Worm (Caenorhabditis elegans) whole organism, mixed stage, embryonic: Measurements from ENCODE around the gene F54B8.4.

Experiments used
- M03D4.4 ChIP-seq: sonication (generic microtip); optimal IDR thresholded peaks from 2 replicates; lab custom pipeline; 2017; ENCODE audit warnings: mild to moderate bottlenecking, missing genetic modification characterization, missing compliant biosample characterization
- blmp-1 ChIP-seq: fragments of 150-350 bp; optimal IDR thresholded peaks from 2 replicates; lab custom pipeline; 2014; ENCODE audit warnings: missing biosample characterization, missing genetic modification characterization
- lin-32 ChIP-seq: fragments of 200-800 bp; sonication (Bioruptor generic); optimal IDR thresholded peaks from 2 replicates; lab custom pipeline; 2018; ENCODE audit warnings: mild to moderate bottlenecking, missing genetic modification characterization, missing compliant biosample characterization
- lsy-2 ChIP-seq: fragments of 150-350 bp; optimal IDR thresholded peaks from 2 replicates; lab custom pipeline; 2014; ENCODE audit warnings: missing biosample characterization, missing genetic modification characterization
- mep-1 ChIP-seq: fragments of 150-350 bp; optimal IDR thresholded peaks from 2 replicates; lab custom pipeline; 2017; ENCODE audit warnings: missing biosample characterization, missing genetic modification reagents, missing genetic modification characterization, inconsistent platforms
- nhr-2 ChIP-seq: fragments of 150-350 bp; optimal IDR thresholded peaks from 2 replicates; lab custom pipeline; 2014; ENCODE audit warnings: missing biosample characterization, missing genetic modification characterization
- nhr-28 ChIP-seq: fragments of 150-350 bp; optimal IDR thresholded peaks from 2 replicates; lab custom pipeline; 2014; ENCODE audit warnings: missing biosample characterization, missing genetic modification characterization
- nhr-76 ChIP-seq: sonication (generic microtip); optimal IDR thresholded peaks from 2 replicates; lab custom pipeline; 2017; ENCODE audit warnings: missing biosample characterization, missing genetic modification characterization
- pha-4 ChIP-seq: fragments of 150-350 bp; optimal IDR thresholded peaks from 2 replicates; lab custom pipeline; 2018; ENCODE audit warnings: missing biosample characterization, missing genetic modification reagents, missing genetic modification characterization
- snpc-4 ChIP-seq: fragments of 150-350 bp; optimal IDR thresholded peaks from 2 replicates; lab custom pipeline; 2014; ENCODE audit warnings: missing biosample characterization, missing genetic modification characterization
- unc-39 ChIP-seq: fragments of 150-350 bp; optimal IDR thresholded peaks from 2 replicates; lab custom pipeline; 2014; ENCODE audit warnings: missing biosample characterization, missing genetic modification characterization
- unc-62 ChIP-seq: fragments of 150-350 bp; optimal IDR thresholded peaks from 2 replicates; lab custom pipeline; 2014; ENCODE audit warnings: missing biosample characterization, missing genetic modification reagents, missing genetic modification characterization
- ztf-11 ChIP-seq: fragments of 150-350 bp; optimal IDR thresholded peaks from 2 replicates; lab custom pipeline; 2014; ENCODE audit warnings: missing biosample characterization, missing genetic modification characterization

- no peak for TF ChIP-seq pha-4 (tag; lab: Kevin White, UChicago)
- no peak for TF ChIP-seq lin-32 (GFP tag; lab: Kevin White, UChicago)
- TF ChIP-seq nhr-76, result no peak
- TF ChIP-seq nhr-2, result no peak
- no peak for TF ChIP-seq unc-62 (GFP tag; lab: Kevin White, UChicago)
- no peak for TF ChIP-seq mep-1 (tag; lab: Kevin White, UChicago)
- no peak for TF ChIP-seq blmp-1 (tag; lab: Kevin White, UChicago)
- TF ChIP-seq unc-39 (tag; lab: Kevin White, UChicago), result no peak
- TF ChIP-seq nhr-28 (tag; lab: Kevin White, UChicago), result no peak
- TF ChIP-seq lsy-2 (tag; lab: Kevin White, UChicago), result no peak
- TF ChIP-seq snpc-4 (tag; lab: Kevin White, UChicago), result no peak
- no peak for TF ChIP-seq M03D4.4
- TF ChIP-seq ztf-11, result no peak
Measured at ce11 chrV:15792409-15792808, 23.8 kb upstream of the F54B8.4 start, which contains the start of gene T26E4.4.
